Worm (Caenorhabditis elegans) whole organism, L2 larva: Measurements from ENCODE around the gene F57E7.4.

Experiments used
- C34F6.9 ChIP-seq: fragments of 150-350 bp; optimal IDR thresholded peaks from 2 replicates; lab custom pipeline; 2014; ENCODE audit warnings: missing biosample characterization, missing genetic modification characterization
- F13H6.1 ChIP-seq: sonication (generic microtip); optimal IDR thresholded peaks from 2 replicates; lab custom pipeline; 2016; ENCODE audit warnings: missing genetic modification characterization, missing compliant biosample characterization
- R02D3.7 ChIP-seq: fragments of 150-350 bp; optimal IDR thresholded peaks from 2 replicates; lab custom pipeline; 2014; ENCODE audit warnings: missing biosample characterization, missing genetic modification characterization
- alr-1 ChIP-seq: fragments of 150-350 bp; optimal IDR thresholded peaks from 2 replicates; lab custom pipeline; 2014; ENCODE audit warnings: missing biosample characterization, missing genetic modification characterization
- blmp-1 ChIP-seq: sonication (generic microtip); optimal IDR thresholded peaks from 2 replicates; lab custom pipeline; 2017; ENCODE audit warnings: missing genetic modification characterization, mild to moderate bottlenecking, missing compliant biosample characterization, antibody characterized with exemption, moderate library complexity; ENCODE audit not compliant: insufficient read depth
- ceh-16 ChIP-seq: fragments of 150-350 bp; optimal IDR thresholded peaks from 2 replicates; lab custom pipeline; 2014; ENCODE audit warnings: missing biosample characterization, missing genetic modification characterization
- ceh-82 ChIP-seq: fragments of 150-350 bp; optimal IDR thresholded peaks from 2 replicates; lab custom pipeline; 2014; ENCODE audit warnings: missing biosample characterization, missing genetic modification characterization
- crh-2 ChIP-seq: sonication (generic microtip); optimal IDR thresholded peaks from 2 replicates; lab custom pipeline; 2017; ENCODE audit warnings: missing biosample characterization, missing genetic modification characterization
- dmd-4 ChIP-seq: sonication (generic microtip); optimal IDR thresholded peaks from 2 replicates; lab custom pipeline; 2017; ENCODE audit warnings: missing biosample characterization, missing genetic modification characterization
- elt-1 ChIP-seq: fragments of 150-350 bp; optimal IDR thresholded peaks from 2 replicates; lab custom pipeline; 2014; ENCODE audit warnings: missing biosample characterization, missing genetic modification characterization
- fos-1 ChIP-seq: fragments of 150-350 bp; optimal IDR thresholded peaks from 2 replicates; lab custom pipeline; 2014; ENCODE audit warnings: missing biosample characterization, missing genetic modification characterization
- lin-13 ChIP-seq: fragments of 150-350 bp; optimal IDR thresholded peaks from 2 replicates; lab custom pipeline; 2014; ENCODE audit warnings: missing biosample characterization, missing genetic modification reagents, missing genetic modification characterization
- lin-39 ChIP-seq: fragments of 150-350 bp; optimal IDR thresholded peaks from 2 replicates; lab custom pipeline; 2014; ENCODE audit warnings: missing biosample characterization, missing genetic modification reagents, missing genetic modification characterization
- lsy-2 ChIP-seq, 2 experiments: fragments of 150-350 bp in 1 of 2; sonication (generic microtip) in 1 of 2; optimal IDR thresholded peaks; 2 replicates each; lab custom pipeline; 2014 to 2017; ENCODE audit warnings: missing biosample characterization in 2 of 2, missing genetic modification characterization in 2 of 2
- mab-5 ChIP-seq: fragments of 150-350 bp; optimal IDR thresholded peaks from 2 replicates; lab custom pipeline; 2014; ENCODE audit warnings: missing biosample characterization, missing genetic modification characterization
- nhr-10 ChIP-seq: sonication (generic microtip); optimal IDR thresholded peaks from 2 replicates; lab custom pipeline; 2017; ENCODE audit warnings: missing biosample characterization, missing genetic modification characterization
- nhr-12 ChIP-seq: fragments of 150-350 bp; optimal IDR thresholded peaks from 2 replicates; lab custom pipeline; 2014; ENCODE audit warnings: missing biosample characterization, missing genetic modification characterization
- nhr-129 ChIP-seq: fragments of 150-350 bp; optimal IDR thresholded peaks from 2 replicates; lab custom pipeline; 2014; ENCODE audit warnings: missing biosample characterization, missing genetic modification characterization
- nhr-21 ChIP-seq: fragments of 150-350 bp; optimal IDR thresholded peaks from 2 replicates; lab custom pipeline; 2014; ENCODE audit warnings: missing biosample characterization, missing genetic modification characterization
- nhr-23 ChIP-seq: fragments of 150-350 bp; optimal IDR thresholded peaks from 2 replicates; lab custom pipeline; 2014; ENCODE audit warnings: missing biosample characterization, missing genetic modification reagents, missing genetic modification characterization
- nhr-237 ChIP-seq: fragments of 150-350 bp; optimal IDR thresholded peaks from 2 replicates; lab custom pipeline; 2014; ENCODE audit warnings: missing biosample characterization, missing genetic modification characterization
- nhr-25 ChIP-seq: fragments of 150-350 bp; sonication (generic microtip); optimal IDR thresholded peaks from 3 replicates; lab custom pipeline; 2014; ENCODE audit warnings: missing biosample characterization, missing genetic modification characterization
- nhr-6 ChIP-seq: fragments of 150-350 bp; optimal IDR thresholded peaks from 2 replicates; lab custom pipeline; 2014; ENCODE audit warnings: missing biosample characterization, missing genetic modification characterization
- nhr-77 ChIP-seq: fragments of 150-350 bp; optimal IDR thresholded peaks from 2 replicates; lab custom pipeline; 2014; ENCODE audit warnings: missing biosample characterization, missing genetic modification characterization
- peb-1 ChIP-seq: fragments of 150-350 bp; optimal IDR thresholded peaks from 2 replicates; lab custom pipeline; 2014; ENCODE audit warnings: missing biosample characterization, missing genetic modification characterization
- sem-4 ChIP-seq: fragments of 150-350 bp; optimal IDR thresholded peaks from 2 replicates; lab custom pipeline; 2014; ENCODE audit warnings: missing biosample characterization, missing genetic modification reagents, missing genetic modification characterization
- skn-1 ChIP-seq: sonication (generic microtip); optimal IDR thresholded peaks from 2 replicates; lab custom pipeline; 2017; ENCODE audit warnings: missing biosample characterization, missing genetic modification characterization
- sma-3 ChIP-seq: sonication (generic microtip); optimal IDR thresholded peaks from 2 replicates; lab custom pipeline; 2016; ENCODE audit warnings: missing genetic modification reagents, missing genetic modification characterization, missing compliant biosample characterization
- sma-9 ChIP-seq, 2 experiments: fragments of 150-350 bp in 1 of 2; sonication (generic microtip) in 1 of 2; optimal IDR thresholded peaks; 2 replicates each; lab custom pipeline; 2014 to 2016; ENCODE audit warnings: missing genetic modification characterization in 2 of 2, mild to moderate bottlenecking in 1 of 2, missing biosample characterization in 1 of 2, missing compliant biosample characterization in 1 of 2, missing genetic modification reagents in 1 of 2, moderate library complexity in 1 of 2
- snpc-4 ChIP-seq: fragments of 150-350 bp; optimal IDR thresholded peaks from 2 replicates; lab custom pipeline; 2014; ENCODE audit warnings: missing biosample characterization, missing genetic modification characterization
- unc-39 ChIP-seq: fragments of 150-350 bp; optimal IDR thresholded peaks from 2 replicates; lab custom pipeline; 2014; ENCODE audit warnings: missing biosample characterization, missing genetic modification characterization
- unc-55 ChIP-seq: fragments of 150-350 bp; sonication (generic microtip); optimal IDR thresholded peaks from 3 replicates; lab custom pipeline; 2014; ENCODE audit warnings: missing biosample characterization, missing genetic modification reagents, missing genetic modification characterization
- unc-62 ChIP-seq: fragments of 150-350 bp; optimal IDR thresholded peaks from 2 replicates; lab custom pipeline; 2014; ENCODE audit warnings: missing biosample characterization, missing genetic modification reagents, missing genetic modification characterization
- zag-1 ChIP-seq: fragments of 150-350 bp; optimal IDR thresholded peaks from 2 replicates; lab custom pipeline; 2014; ENCODE audit warnings: missing biosample characterization, missing genetic modification characterization
- ztf-1 ChIP-seq: fragments of 200-800 bp; sonication (Bioruptor generic); conservative IDR thresholded peaks from 2 replicates; pipeline ENCODE4 v1.3.6; 2022; ENCODE audit warnings: missing genetic modification characterization, missing compliant biosample characterization
- ztf-11 ChIP-seq: sonication (generic microtip); optimal IDR thresholded peaks from 2 replicates; lab custom pipeline; 2017; ENCODE audit warnings: missing biosample characterization, missing genetic modification characterization
- ztf-4 ChIP-seq: fragments of 150-350 bp; optimal IDR thresholded peaks from 2 replicates; lab custom pipeline; 2014; ENCODE audit warnings: missing biosample characterization, missing genetic modification characterization

The F57E7.4 gene

ce11 chrV:16460866-16461265 lies 20.0 kb downstream of the F57E7.4 start, which contains the start of gene srh-142:
srh-142 (minus strand) TSS chrV:16460966.
- TF ChIP-seq unc-39 (tag; lab: Kevin White, UChicago) = no peak
- TF ChIP-seq C34F6.9 = no peak
- TF ChIP-seq nhr-237 = no peak
- no peak for TF ChIP-seq unc-55 (GFP tag; lab: Kevin White, UChicago)
- TF ChIP-seq blmp-1 (tag; lab: Kevin White, UChicago) = no peak
- no peak for TF ChIP-seq nhr-77 (tag; lab: Kevin White, UChicago)
- no peak for TF ChIP-seq nhr-25 (tag; lab: Kevin White, UChicago)
- no peak for TF ChIP-seq fos-1
- TF ChIP-seq mab-5 = no peak
- no peak for TF ChIP-seq dmd-4 (tag; lab: Kevin White, UChicago)
- no peak for TF ChIP-seq zag-1
- no peak for TF ChIP-seq skn-1 (tag; lab: Kevin White, UChicago)
- no peak for TF ChIP-seq alr-1 (tag; lab: Kevin White, UChicago)
- TF ChIP-seq crh-2 (tag; lab: Kevin White, UChicago) = no peak
- no peak for TF ChIP-seq ceh-82 (tag; lab: Kevin White, UChicago)
- TF ChIP-seq F13H6.1 (tag; lab: Kevin White, UChicago) = no peak

- TF ChIP-seq alr-1 (tag; lab: Kevin White, UChicago) = no peak
- TF ChIP-seq elt-1 = no peak
- no peak for TF ChIP-seq nhr-12 (tag; lab: Kevin White, UChicago)
- no peak for TF ChIP-seq ceh-16 (tag; lab: Kevin White, UChicago)
- TF ChIP-seq nhr-10 (tag; lab: Kevin White, UChicago) = no peak
- no peak for TF ChIP-seq ztf-1 (GFP tag; lab: Robert Waterston, UW)
- TF ChIP-seq mab-5 = no peak
- no peak for TF ChIP-seq R02D3.7 (tag; lab: Kevin White, UChicago)
- no peak for TF ChIP-seq ceh-82 (tag; lab: Kevin White, UChicago)
- TF ChIP-seq F13H6.1 (tag; lab: Kevin White, UChicago) = no peak
- TF ChIP-seq sem-4 (tag; lab: Kevin White, UChicago) = no peak
- no peak for TF ChIP-seq lin-39
- TF ChIP-seq skn-1 (tag; lab: Kevin White, UChicago) = no peak
- TF ChIP-seq blmp-1 (tag; lab: Kevin White, UChicago) = no peak
- TF ChIP-seq nhr-6 (tag; lab: Kevin White, UChicago) = no peak
- no peak for TF ChIP-seq sma-9 (GFP tag; optimal IDR thresholded peaks at IDR 0.05; lab: Kevin White, UChicago)
- no peak for TF ChIP-seq sma-9 (tag; optimal IDR thresholded peaks at IDR 0.05; lab: Kevin White, UChicago)
- no peak for TF ChIP-seq nhr-25 (tag; lab: Kevin White, UChicago)
- no peak for TF ChIP-seq fos-1
- no peak for TF ChIP-seq unc-55 (GFP tag; lab: Kevin White, UChicago)
- no peak for TF ChIP-seq crh-2 (tag; lab: Kevin White, UChicago)
- TF ChIP-seq, all 48 proteins: peak for 0
Observed at ce11 chrV:16459377-16459776, 21.4 kb downstream of the F57E7.4 start.

- TF ChIP-seq unc-62 (GFP tag; lab: Kevin White, UChicago) (no peak), mab-5 (no peak), ztf-11 (no peak), sem-4 (tag; lab: Kevin White, UChicago) (no peak), nhr-237 (no peak), unc-39 (tag; lab: Kevin White, UChicago) (no peak), lin-13 (GFP tag; lab: Kevin White, UChicago) (no peak), nhr-129 (tag; lab: Kevin White, UChicago) (no peak), snpc-4 (tag; lab: Kevin White, UChicago) (no peak), nhr-23 (tag; lab: Kevin White, UChicago) (no peak), R02D3.7 (tag; lab: Kevin White, UChicago) (no peak), fos-1 (no peak), sma-3 (GFP tag; lab: Kevin White, UChicago) (no peak), nhr-77 (tag; lab: Kevin White, UChicago) (no peak), sma-9 (GFP tag; optimal IDR thresholded peaks at IDR 0.05; lab: Kevin White, UChicago) (no peak), sma-9 (tag; optimal IDR thresholded peaks at IDR 0.05; lab: Kevin White, UChicago) (no peak), nhr-6 (tag; lab: Kevin White, UChicago) (no peak), ztf-4 (tag; lab: Kevin White, UChicago) (no peak), crh-2 (tag; lab: Kevin White, UChicago) (no peak)
Observed at ce11 chrV:16458714-16459113, 22.1 kb downstream of the F57E7.4 start, which contains the start of gene str-15. str-15 (minus strand) TSS chrV:16458814.

- TF ChIP-seq ztf-1 (GFP tag; lab: Robert Waterston, UW) = no peak
- TF ChIP-seq peb-1 (tag; lab: Kevin White, UChicago) = no peak
- TF ChIP-seq ztf-4 (tag; lab: Kevin White, UChicago) = no peak
- no peak for TF ChIP-seq nhr-21
- no peak for TF ChIP-seq ztf-11
- TF ChIP-seq nhr-23 (tag; lab: Kevin White, UChicago) = no peak
- TF ChIP-seq lsy-2 (tag; optimal IDR thresholded peaks at IDR 0.05; lab: Kevin White, UChicago) = no peak
- no peak for TF ChIP-seq skn-1 (tag; lab: Kevin White, UChicago)
- TF ChIP-seq dmd-4 (tag; lab: Kevin White, UChicago) = no peak
- TF ChIP-seq mab-5 = no peak
- TF ChIP-seq elt-1 = no peak
- TF ChIP-seq nhr-10 (tag; lab: Kevin White, UChicago) = no peak
- no peak for TF ChIP-seq snpc-4 (tag; lab: Kevin White, UChicago)
- no peak for TF ChIP-seq alr-1 (tag; lab: Kevin White, UChicago)
- no peak for TF ChIP-seq F13H6.1 (tag; lab: Kevin White, UChicago)
- TF ChIP-seq, all 48 proteins: peak for 0
Observed at ce11 chrV:16455065-16455464, 25.8 kb downstream of the F57E7.4 start, which contains the start of gene str-14. str-14 (minus strand) TSS chrV:16455165.
